Worm (Caenorhabditis elegans) whole organism, L4 larva: ENCODE data around the gene Y45F3A.5.

Source experiments
- D1046.2 ChIP-seq: fragments of 200-800 bp; sonication (Bioruptor generic); IDR thresholded peaks from 2 replicates; pipeline ENCODE4 v1.3.6; 2022; ENCODE audit warnings: missing genetic modification characterization, missing compliant biosample characterization
- R02D3.7 ChIP-seq: fragments of 150-350 bp; sonication (generic microtip); optimal IDR thresholded peaks from 3 replicates; lab custom pipeline; 2014; ENCODE audit warnings: missing biosample characterization, missing genetic modification characterization
- T26A8.4 ChIP-seq: fragments of 200-800 bp; sonication (Bioruptor generic); IDR thresholded peaks from 2 replicates; pipeline ENCODE4 v1.3.6; 2022; ENCODE audit warnings: missing genetic modification characterization, missing compliant biosample characterization
- Y105C5A.15 ChIP-seq: fragments of 200-800 bp; sonication (Bioruptor generic); IDR thresholded peaks from 2 replicates; pipeline ENCODE4 v1.3.6; 2022; ENCODE audit warnings: missing genetic modification characterization, missing compliant biosample characterization
- Y48G9A.11 ChIP-seq: fragments of 200-800 bp; sonication (Bioruptor generic); IDR thresholded peaks from 2 replicates; pipeline ENCODE4 v1.3.6; 2022; ENCODE audit warnings: missing genetic modification reagents, missing genetic modification characterization, missing compliant biosample characterization
- Y5F2A.4 ChIP-seq: fragments of 200-800 bp; sonication (Bioruptor generic); optimal IDR thresholded peaks from 2 replicates; lab custom pipeline; 2018; ENCODE audit warnings: mild to moderate bottlenecking, missing genetic modification characterization, missing compliant biosample characterization
- ZK337.2 ChIP-seq: fragments of 200-800 bp; sonication (Bioruptor generic); IDR thresholded peaks from 2 replicates; pipeline ENCODE4 v1.3.6; 2022; ENCODE audit warnings: missing genetic modification reagents, missing genetic modification characterization, missing compliant biosample characterization
- ZK546.5 ChIP-seq, 2 experiments: sonication (generic microtip); optimal IDR thresholded peaks; 2 replicates each; lab custom pipeline; 2017; ENCODE audit warnings: missing biosample characterization in 2 of 2, missing genetic modification characterization in 2 of 2
- aha-1 ChIP-seq: fragments of 150-350 bp; peaks from one replicate; lab custom pipeline; 2014; ENCODE audit warnings: missing biosample characterization, missing genetic modification characterization
- aly-2 ChIP-seq: sonication (generic microtip); optimal IDR thresholded peaks from 2 replicates; lab custom pipeline; 2018; ENCODE audit warnings: missing biosample characterization, missing genetic modification characterization
- ama-1 ChIP-seq: fragments of 150-350 bp; optimal IDR thresholded peaks from 2 replicates; lab custom pipeline; 2014; ENCODE audit warnings: inconsistent platforms, mixed read lengths
- attf-4 ChIP-seq: sonication (generic microtip); optimal IDR thresholded peaks from 3 replicates; lab custom pipeline; 2017; ENCODE audit warnings: missing biosample characterization, missing genetic modification characterization
- ceh-20 ChIP-seq: fragments of 200-800 bp; sonication (Bioruptor generic); IDR thresholded peaks from 2 replicates; pipeline ENCODE4 v1.3.6; 2022; ENCODE audit warnings: missing genetic modification reagents, missing genetic modification characterization, missing compliant biosample characterization
- ceh-28 ChIP-seq: fragments of 150-350 bp; optimal IDR thresholded peaks from 2 replicates; lab custom pipeline; 2014; ENCODE audit warnings: missing biosample characterization, missing genetic modification reagents, missing genetic modification characterization
- ceh-62 ChIP-seq: sonication (generic microtip); optimal IDR thresholded peaks from 2 replicates; lab custom pipeline; 2017; ENCODE audit warnings: missing biosample characterization, missing genetic modification characterization
- cey-2 ChIP-seq: sonication (generic microtip); optimal IDR thresholded peaks from 3 replicates; lab custom pipeline; 2017; ENCODE audit warnings: missing genetic modification characterization, mild to moderate bottlenecking, missing compliant biosample characterization, antibody characterized with exemption, borderline replicate concordance; ENCODE audit not compliant: insufficient read depth
- ctbp-1 ChIP-seq: fragments of 200-800 bp; sonication (Bioruptor generic); IDR thresholded peaks from 2 replicates; pipeline ENCODE4 v1.3.6; 2022; ENCODE audit warnings: missing genetic modification reagents, missing genetic modification characterization, missing compliant biosample characterization
- daf-12 ChIP-seq: fragments of 150-350 bp; optimal IDR thresholded peaks from 2 replicates; lab custom pipeline; 2014; ENCODE audit warnings: missing biosample characterization, missing genetic modification reagents, missing genetic modification characterization
- daf-19 ChIP-seq: fragments of 200-800 bp; sonication (Bioruptor generic); conservative IDR thresholded peaks from 2 replicates; pipeline ENCODE4 v1.3.6; 2022; ENCODE audit warnings: missing genetic modification characterization, missing compliant biosample characterization
- daf-8 ChIP-seq: fragments of 200-800 bp; sonication (Bioruptor generic); IDR thresholded peaks from 2 replicates; pipeline ENCODE4 v1.3.6; 2022; ENCODE audit warnings: missing genetic modification characterization, missing compliant biosample characterization
- dmd-6 ChIP-seq: fragments of 200-800 bp; sonication (Bioruptor generic); IDR thresholded peaks from 2 replicates; pipeline ENCODE4 v1.3.6; 2022; ENCODE audit warnings: missing genetic modification reagents, missing genetic modification characterization, missing compliant biosample characterization
- dpl-1 ChIP-seq: fragments of 150-350 bp; optimal IDR thresholded peaks from 2 replicates; lab custom pipeline; 2014; ENCODE audit warnings: missing biosample characterization, missing genetic modification reagents, missing genetic modification characterization
- egl-43 ChIP-seq: fragments of 200-800 bp; sonication (Bioruptor generic); IDR thresholded peaks from 2 replicates; pipeline ENCODE4 v1.3.6; 2022; ENCODE audit warnings: missing genetic modification reagents, missing genetic modification characterization, missing compliant biosample characterization
- fos-1 ChIP-seq: fragments of 150-350 bp; optimal IDR thresholded peaks from 2 replicates; lab custom pipeline; 2014; ENCODE audit warnings: missing biosample characterization, missing genetic modification characterization
- jun-1 ChIP-seq: fragments of 150-350 bp; optimal IDR thresholded peaks from 2 replicates; lab custom pipeline; 2014; ENCODE audit warnings: missing biosample characterization, missing genetic modification reagents, missing genetic modification characterization
- lim-7 ChIP-seq: fragments of 200-800 bp; sonication (Bioruptor generic); IDR thresholded peaks from 2 replicates; pipeline ENCODE4 v1.3.6; 2022; ENCODE audit warnings: missing genetic modification characterization, missing compliant biosample characterization
- lin-15B ChIP-seq: fragments of 150-350 bp; sonication (generic microtip); optimal IDR thresholded peaks from 3 replicates; lab custom pipeline; 2014; ENCODE audit warnings: missing biosample characterization, missing genetic modification characterization
- lin-29 ChIP-seq: fragments of 200-800 bp; sonication (Bioruptor generic); IDR thresholded peaks from 2 replicates; pipeline ENCODE4 v1.3.6; 2022; ENCODE audit warnings: missing genetic modification reagents, missing genetic modification characterization, missing compliant biosample characterization
- lir-3 ChIP-seq: sonication (generic microtip); optimal IDR thresholded peaks from 2 replicates; lab custom pipeline; 2016; ENCODE audit warnings: mild to moderate bottlenecking, missing genetic modification characterization, missing compliant biosample characterization
- mdl-1 ChIP-seq, 2 experiments: fragments of 150-350 bp in 1 of 2; sonication (generic microtip) in 1 of 2; optimal IDR thresholded peaks; 2 replicates each; lab custom pipeline; 2014 to 2017; ENCODE audit warnings: missing biosample characterization in 2 of 2, missing genetic modification characterization in 2 of 2
- mep-1 ChIP-seq: fragments of 150-350 bp; sonication (generic microtip); optimal IDR thresholded peaks from 3 replicates; lab custom pipeline; 2014; ENCODE audit warnings: missing biosample characterization, missing genetic modification characterization
- mxl-2 ChIP-seq: fragments of 200-800 bp; sonication (Bioruptor generic); conservative IDR thresholded peaks from 2 replicates; pipeline ENCODE4 v1.3.6; 2022; ENCODE audit warnings: missing genetic modification reagents, missing genetic modification characterization, missing compliant biosample characterization
- mxl-3 ChIP-seq: fragments of 200-800 bp; sonication (Bioruptor generic); optimal IDR thresholded peaks from 2 replicates; lab custom pipeline; 2018; ENCODE audit warnings: mild to moderate bottlenecking, missing genetic modification characterization, missing compliant biosample characterization
- nhr-102 ChIP-seq: sonication (generic microtip); optimal IDR thresholded peaks from 2 replicates; lab custom pipeline; 2016; ENCODE audit warnings: mild to moderate bottlenecking, missing genetic modification characterization, moderate library complexity, missing compliant biosample characterization
- nhr-25 ChIP-seq: sonication (generic microtip); optimal IDR thresholded peaks from 2 replicates; lab custom pipeline; 2017; ENCODE audit warnings: missing genetic modification characterization, mild to moderate bottlenecking, missing compliant biosample characterization, antibody characterized with exemption, moderate library complexity, borderline replicate concordance; ENCODE audit not compliant: insufficient read depth
- nhr-41 ChIP-seq: fragments of 200-800 bp; sonication (Bioruptor generic); IDR thresholded peaks from 2 replicates; pipeline ENCODE4 v1.3.6; 2022; ENCODE audit warnings: missing genetic modification reagents, missing genetic modification characterization, missing compliant biosample characterization
- nhr-48 ChIP-seq: sonication (generic microtip); optimal IDR thresholded peaks from 2 replicates; lab custom pipeline; 2016; ENCODE audit warnings: mild to moderate bottlenecking, missing genetic modification characterization, missing compliant biosample characterization
- nhr-76 ChIP-seq: fragments of 150-350 bp; optimal IDR thresholded peaks from 2 replicates; lab custom pipeline; 2014; ENCODE audit warnings: missing biosample characterization, missing genetic modification characterization
- pha-4 ChIP-seq, 2 experiments: fragments of 150-350 bp in 1 of 2; fragments of 200-800 bp in 1 of 2; sonication (Bioruptor generic) in 1 of 2; IDR thresholded peaks in 1 of 2; optimal IDR thresholded peaks in 1 of 2; 2 replicates each; pipeline versions ENCODE4 v1.3.6 to Lab custom; 2014 to 2022; ENCODE audit warnings: missing genetic modification characterization in 2 of 2, missing genetic modification reagents in 2 of 2, missing biosample characterization in 1 of 2, missing compliant biosample characterization in 1 of 2
- php-3 ChIP-seq: fragments of 200-800 bp; sonication (Bioruptor generic); IDR thresholded peaks from 2 replicates; pipeline ENCODE4 v1.3.6; 2022; ENCODE audit warnings: missing genetic modification reagents, missing genetic modification characterization, missing compliant biosample characterization
- rbr-2 ChIP-seq: sonication (generic microtip); optimal IDR thresholded peaks from 2 replicates; lab custom pipeline; 2016; ENCODE audit warnings: missing genotype, missing genetic modification characterization, missing compliant biosample characterization
- sdz-12 ChIP-seq: fragments of 200-800 bp; sonication (Bioruptor generic); optimal IDR thresholded peaks from 2 replicates; lab custom pipeline; 2018; ENCODE audit warnings: mild to moderate bottlenecking, missing genetic modification characterization, missing compliant biosample characterization
- set-16 ChIP-seq: fragments of 200-800 bp; sonication (Bioruptor generic); IDR thresholded peaks from 2 replicates; pipeline ENCODE4 v1.3.6; 2022; ENCODE audit warnings: missing genetic modification reagents, missing genetic modification characterization, missing compliant biosample characterization
- snpc-1.2 ChIP-seq: fragments of 200-800 bp; sonication (Bioruptor generic); IDR thresholded peaks from 2 replicates; pipeline ENCODE4 v1.3.6; 2022; ENCODE audit warnings: missing genetic modification reagents, missing genetic modification characterization, missing compliant biosample characterization
- snpc-4 ChIP-seq: fragments of 150-350 bp; optimal IDR thresholded peaks from 2 replicates; lab custom pipeline; 2014; ENCODE audit warnings: missing biosample characterization, missing genetic modification characterization
- spr-1 ChIP-seq: sonication (generic microtip); optimal IDR thresholded peaks from 2 replicates; lab custom pipeline; 2016; ENCODE audit warnings: mild to moderate bottlenecking, missing genetic modification characterization, missing compliant biosample characterization
- unc-130 ChIP-seq: sonication (generic microtip); optimal IDR thresholded peaks from 2 replicates; lab custom pipeline; 2016; ENCODE audit warnings: missing genetic modification reagents, missing genetic modification characterization, missing compliant biosample characterization
- unc-39 ChIP-seq: sonication (generic microtip); optimal IDR thresholded peaks from 2 replicates; lab custom pipeline; 2017; ENCODE audit warnings: missing biosample characterization, missing genetic modification characterization
- vab-7 ChIP-seq: fragments of 200-800 bp; sonication (Bioruptor generic); IDR thresholded peaks from 2 replicates; pipeline ENCODE4 v1.3.6; 2022; ENCODE audit warnings: missing genetic modification reagents, missing genetic modification characterization, missing compliant biosample characterization
- zfp-2 ChIP-seq: sonication (generic microtip); optimal IDR thresholded peaks from 2 replicates; lab custom pipeline; 2016; ENCODE audit warnings: mild to moderate bottlenecking, missing genetic modification characterization, missing compliant biosample characterization
- zip-11 ChIP-seq: fragments of 200-800 bp; sonication (Bioruptor generic); IDR thresholded peaks from 2 replicates; pipeline ENCODE4 v1.3.6; 2022; ENCODE audit warnings: missing genetic modification characterization, missing compliant biosample characterization
- ztf-11 ChIP-seq: fragments of 150-350 bp; optimal IDR thresholded peaks from 2 replicates; lab custom pipeline; 2014; ENCODE audit warnings: missing biosample characterization, missing genetic modification characterization
- ztf-7 ChIP-seq: fragments of 150-350 bp; optimal IDR thresholded peaks from 2 replicates; lab custom pipeline; 2014; ENCODE audit warnings: missing biosample characterization, missing genetic modification characterization

Gene Y45F3A.5

ce11 chrIII:10565926-10566325, 20.2 kb downstream of the Y45F3A.5 start, which contains the start of gene acdh-11 (continued):
- no peak for TF ChIP-seq snpc-4 (tag; lab: Kevin White, UChicago)
- TF ChIP-seq zfp-2 (tag; lab: Kevin White, UChicago), result no peak
- TF ChIP-seq ceh-20, result no peak
- peak; percentile 28 for TF ChIP-seq mep-1 (tag; lab: Kevin White, UChicago)
- TF ChIP-seq mxl-2, result no peak
- no peak for TF ChIP-seq ceh-28
- no peak for TF ChIP-seq D1046.2
- no peak for TF ChIP-seq daf-8
- no peak for TF ChIP-seq unc-39 (tag; lab: Kevin White, UChicago)
- no peak for TF ChIP-seq ztf-11 (tag; lab: Kevin White, UChicago)
- TF ChIP-seq attf-4 (tag; lab: Kevin White, UChicago), result no peak
- TF ChIP-seq set-16 (GFP tag; lab: Robert Waterston, UW), result no peak
- TF ChIP-seq dpl-1 (GFP tag; lab: Kevin White, UChicago), result no peak
- no peak for TF ChIP-seq fos-1
- TF ChIP-seq jun-1, result no peak
- TF ChIP-seq daf-19 (GFP tag; lab: Robert Waterston, UW), result no peak
- TF ChIP-seq ZK546.5 (tag; optimal IDR thresholded peaks at IDR 0.05; lab: Kevin White, UChicago), result no peak
- peak; percentile 36; the same call in 1 of the 2 replicates for TF ChIP-seq php-3 (GFP tag; lab: Robert Waterston, UW)
- TF ChIP-seq mxl-3 (GFP tag; lab: Kevin White, UChicago), result peak; percentile 55
- peak; percentile 35 for TF ChIP-seq nhr-102 (tag; lab: Kevin White, UChicago)
- TF ChIP-seq spr-1 (tag; lab: Kevin White, UChicago), result no peak
- no peak for TF ChIP-seq daf-12 (tag; lab: Kevin White, UChicago)
- no peak for TF ChIP-seq ZK337.2 (GFP tag; lab: Robert Waterston, UW)
- TF ChIP-seq rbr-2 (tag; lab: Kevin White, UChicago), result no peak
- TF ChIP-seq pha-4 (GFP tag; IDR thresholded peaks at IDR 0.05; lab: Robert Waterston, UW), result no peak
- no peak for TF ChIP-seq pha-4 (tag; optimal IDR thresholded peaks at IDR 0.05; lab: Kevin White, UChicago)
- TF ChIP-seq aha-1 (tag; lab: Kevin White, UChicago), result no peak
- TF ChIP-seq aly-2, result no peak
- TF ChIP-seq unc-130 (GFP tag; lab: Kevin White, UChicago), result no peak
- TF ChIP-seq cey-2 (tag; lab: Kevin White, UChicago), result no peak
- TF ChIP-seq ama-1, result no peak
- no peak for TF ChIP-seq Y48G9A.11 (GFP tag; lab: Robert Waterston, UW)
- no peak for TF ChIP-seq lin-15B
- no peak for TF ChIP-seq lir-3
- no peak for TF ChIP-seq egl-43
- TF ChIP-seq zip-11 (GFP tag; lab: Robert Waterston, UW), result no peak
- no peak for TF ChIP-seq lin-29
- no peak for TF ChIP-seq nhr-25 (tag; lab: Kevin White, UChicago)
- no peak for TF ChIP-seq ztf-7
- no peak for TF ChIP-seq ctbp-1 (GFP tag; lab: Robert Waterston, UW)
- TF ChIP-seq vab-7 (GFP tag; lab: Robert Waterston, UW), result no peak
- no peak; the same call in 1 of the 2 replicates for TF ChIP-seq dmd-6 (GFP tag; lab: Robert Waterston, UW)
- no peak for TF ChIP-seq ceh-62 (tag; lab: Kevin White, UChicago)
- no peak for TF ChIP-seq nhr-76 (tag; lab: Kevin White, UChicago)
- no peak for TF ChIP-seq nhr-48 (tag; lab: Kevin White, UChicago)
- TF ChIP-seq sdz-12, result no peak
- no peak for TF ChIP-seq R02D3.7
- no peak for TF ChIP-seq nhr-41
- TF ChIP-seq Y5F2A.4 (GFP tag; lab: Kevin White, UChicago), result no peak
- no peak for TF ChIP-seq Y105C5A.15 (GFP tag; lab: Robert Waterston, UW)
- TF ChIP-seq snpc-1.2 (GFP tag; lab: Robert Waterston, UW), result no peak
- no peak for TF ChIP-seq mdl-1 (tag; optimal IDR thresholded peaks at IDR 0.05; lab: Kevin White, UChicago)
- TF ChIP-seq lim-7 (GFP tag; lab: Robert Waterston, UW), result no peak
- no peak for TF ChIP-seq T26A8.4 (GFP tag; lab: Robert Waterston, UW)
